Fruit fly (Drosophila melanogaster): ENCODE results near the gene MFS10.

Gene MFS10

dm6 chrX:13131063-13131773, 2.4 kb downstream of the MFS10 start (continued):
- peak; percentile 92 for TF ChIP-seq CG8359 (GFP tag; optimal IDR thresholded peaks at IDR 0.05; ENCODE audit: borderline replicate concordance)
- peak; percentile 97 for TF ChIP-seq CG10147 (GFP tag; optimal IDR thresholded peaks at IDR 0.05)
- peak; percentile 64; the same call in 1 of the 2 replicates for TF ChIP-seq CG13287 (GFP tag; IDR thresholded peaks at IDR 0.05; ENCODE audit: partially characterized antibody)
- TF ChIP-seq trem (tag; optimal IDR thresholded peaks at IDR 0.05): peak; percentile 90
- peak; percentile 98 for TF ChIP-seq CG32767 (GFP tag; IDR thresholded peaks at IDR 0.05)
- peak; percentile 96 for TF ChIP-seq CG15514 (GFP tag; optimal IDR thresholded peaks at IDR 0.05)
- peak; percentile 97 for TF ChIP-seq wor (GFP tag; IDR thresholded peaks at IDR 0.05)
- no peak for TF ChIP-seq CG7963 (GFP tag; IDR thresholded peaks at IDR 0.05; ENCODE audit: partially characterized antibody)
- TF ChIP-seq repo (GFP tag; optimal IDR thresholded peaks at IDR 0.05): peak; percentile 99
- peak; percentile 99 for TF ChIP-seq pho (GFP tag; optimal IDR thresholded peaks at IDR 0.05)
- TF ChIP-seq hth (optimal IDR thresholded peaks at IDR 0.05): no peak
- TF ChIP-seq CG32532 (GFP tag; IDR thresholded peaks at IDR 0.05): peak; percentile 100
- peak; percentile 94 for TF ChIP-seq CG4707 (GFP tag; optimal IDR thresholded peaks at IDR 0.05)
- TF ChIP-seq CG7556 (GFP tag; optimal IDR thresholded peaks at IDR 0.05): peak; percentile 99
- TF ChIP-seq slou (GFP tag; optimal IDR thresholded peaks at IDR 0.05): peak; percentile 98
- TF ChIP-seq cg (GFP tag; optimal IDR thresholded peaks at IDR 0.05): no peak
- TF ChIP-seq NC2β (GFP tag; optimal IDR thresholded peaks at IDR 0.05): peak; percentile 98
- peak; percentile 99 for TF ChIP-seq CG32772 (GFP tag; IDR thresholded peaks at IDR 0.05)
- peak; percentile 89 for TF ChIP-seq E2f2 (GFP tag; IDR thresholded peaks at IDR 0.05)
- TF ChIP-seq cato (GFP tag; optimal IDR thresholded peaks at IDR 0.05; ENCODE audit: borderline replicate concordance): peak; percentile 96
- TF ChIP-seq CG6175 (GFP tag; IDR thresholded peaks at IDR 0.05): peak; percentile 99
- peak; percentile 98 for TF ChIP-seq da (GFP tag; optimal IDR thresholded peaks at IDR 0.05)
- TF ChIP-seq CG18764 (GFP tag; optimal IDR thresholded peaks at IDR 0.05): peak; percentile 97
- TF ChIP-seq pb (GFP tag; optimal IDR thresholded peaks at IDR 0.05): peak; percentile 99
- peak; percentile 98 for TF ChIP-seq croc (GFP tag; conservative IDR thresholded peaks at IDR 0.05)
- peak; percentile 99 for TF ChIP-seq Xrp1 (GFP tag; IDR thresholded peaks at IDR 0.05)
- peak; percentile 99 for TF ChIP-seq CG2678 (tag; optimal IDR thresholded peaks at IDR 0.05)
- TF ChIP-seq Mrtf (GFP tag; IDR thresholded peaks at IDR 0.05): peak; percentile 99
- no peak for TF ChIP-seq Dfd (GFP tag; optimal IDR thresholded peaks at IDR 0.05)
- peak; percentile 100 for TF ChIP-seq vvl (GFP tag; IDR thresholded peaks at IDR 0.05)
- TF ChIP-seq Trl (optimal IDR thresholded peaks at IDR 0.05): peak; percentile 96 to 98
- peak; percentile 99 for TF ChIP-seq Trl (GFP tag; optimal IDR thresholded peaks at IDR 0.05)
- TF ChIP-seq phol (tag; optimal IDR thresholded peaks at IDR 0.05): peak; percentile 95
- TF ChIP-seq CG12299 (tag; optimal IDR thresholded peaks at IDR 0.05): peak; percentile 97
- TF ChIP-seq CkIIα-i1 (GFP tag; IDR thresholded peaks at IDR 0.05): peak; percentile 94
- TF ChIP-seq fd64A (GFP tag; optimal IDR thresholded peaks at IDR 0.05): peak; percentile 95
- peak; percentile 93 for TF ChIP-seq CG5180 (GFP tag; optimal IDR thresholded peaks at IDR 0.05)
- peak in 1 of 2 experiments; percentile 74 for TF ChIP-seq crp (GFP tag; optimal IDR thresholded peaks at IDR 0.05)
- peak; percentile 99 for TF ChIP-seq CG10654 (GFP tag; optimal IDR thresholded peaks at IDR 0.05)
- TF ChIP-seq jigr1 (GFP tag; IDR thresholded peaks at IDR 0.05): peak; percentile 98
- TF ChIP-seq mirr (GFP tag; optimal IDR thresholded peaks at IDR 0.05): peak; percentile 98
- peak; percentile 99 for TF ChIP-seq shn (GFP tag; optimal IDR thresholded peaks at IDR 0.05)
- TF ChIP-seq CG10462 (GFP tag; optimal IDR thresholded peaks at IDR 0.05): peak; percentile 98
- TF ChIP-seq sim (GFP tag; IDR thresholded peaks at IDR 0.05): peak; percentile 98
- peak; percentile 99 for TF ChIP-seq CG12219 (GFP tag; optimal IDR thresholded peaks at IDR 0.05)
- TF ChIP-seq scrt (GFP tag; optimal IDR thresholded peaks at IDR 0.05): peak; percentile 97
- TF ChIP-seq ssp (GFP tag; IDR thresholded peaks at IDR 0.05): peak; percentile 95
- peak; percentile 98 for TF ChIP-seq Camta (GFP tag; optimal IDR thresholded peaks at IDR 0.05)
- TF ChIP-seq lbe (GFP tag; optimal IDR thresholded peaks at IDR 0.05): peak; percentile 98
- no peak for TF ChIP-seq h (optimal IDR thresholded peaks at IDR 0.05)
- peak; percentile 84 for TF ChIP-seq z (GFP tag; IDR thresholded peaks at IDR 0.05)

Measured in whole organism, embryonic.